Worm (Caenorhabditis elegans): ENCODE results near the gene C05B5.4.

DNA sequence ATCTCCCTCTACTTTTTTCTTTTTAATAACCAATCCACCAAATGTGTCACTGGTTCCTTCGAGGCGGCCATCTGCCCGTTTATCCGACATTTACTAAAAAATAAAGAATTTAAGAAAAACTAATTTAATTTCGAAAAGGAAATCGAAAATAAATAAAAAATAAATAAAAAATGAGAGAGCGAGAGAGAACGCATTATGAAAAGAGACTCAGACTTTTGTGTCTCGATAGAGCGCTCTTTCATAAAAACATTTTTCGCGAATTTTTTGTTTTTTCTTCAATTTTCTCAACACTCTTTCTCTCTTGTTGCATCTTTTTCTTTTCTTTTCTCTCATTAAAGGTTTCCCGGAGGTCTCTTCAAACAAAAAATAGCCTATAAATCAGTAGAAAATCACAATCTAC, 37.6 kb upstream of the C05B5.4 start, which contains the start of gene mog-1:
- TF ChIP-seq bed-3 (GFP tag; optimal IDR thresholded peaks at IDR 0.05), result no peak
- TF ChIP-seq tbx-8 (GFP tag; optimal IDR thresholded peaks at IDR 0.05), result no peak
- TF ChIP-seq snpc-4 (tag; optimal IDR thresholded peaks at IDR 0.05), result no peak
- TF ChIP-seq lsy-2 (tag; optimal IDR thresholded peaks at IDR 0.05), result peak; percentile 36
- TF ChIP-seq ztf-11 (tag; optimal IDR thresholded peaks at IDR 0.05), result no peak
- no peak for TF ChIP-seq lin-13 (tag; optimal IDR thresholded peaks at IDR 0.05)
- no peak for TF ChIP-seq elt-1 (tag; optimal IDR thresholded peaks at IDR 0.05; ENCODE audit: borderline replicate concordance, insufficient read depth)
- TF ChIP-seq blmp-1 (tag; optimal IDR thresholded peaks at IDR 0.05), result no peak
- no peak for TF ChIP-seq elt-3 (tag; optimal IDR thresholded peaks at IDR 0.05)
- TF ChIP-seq nhr-28 (tag; optimal IDR thresholded peaks at IDR 0.05), result no peak
- TF ChIP-seq unc-39 (tag; optimal IDR thresholded peaks at IDR 0.05), result no peak
- no peak for TF ChIP-seq nhr-237 (tag; optimal IDR thresholded peaks at IDR 0.05)
- no peak for TF ChIP-seq mls-2 (tag; optimal IDR thresholded peaks at IDR 0.05)
